Fruit fly (Drosophila melanogaster) whole organism, embryonic: ENCODE data around the gene CG13314.

Experiments used
- Awh ChIP-seq: fragments of 200-800 bp; sonication (Bioruptor generic); IDR thresholded peaks from 2 replicates; pipeline ENCODE4, ENCODE4 v1.3.6; 2022; ENCODE audit warnings: missing biosample characterization, missing genetic modification characterization
- Bgb ChIP-seq: fragments of 200-800 bp; sonication (Bioruptor generic); IDR thresholded peaks from 2 replicates; pipeline ENCODE4 v1.3.6; 2022; ENCODE audit warnings: missing biosample characterization, missing genetic modification characterization; ENCODE audit not compliant: partially characterized antibody
- CG10431 ChIP-seq: fragments of 200-800 bp; sonication (Bioruptor generic); optimal IDR thresholded peaks from 3 replicates; lab custom pipeline; 2018; ENCODE audit warnings: missing biosample characterization, mild to moderate bottlenecking, missing genetic modification characterization
- CG11560 ChIP-seq: fragments of 200-800 bp; sonication (Bioruptor generic); IDR thresholded peaks from 3 replicates; pipeline ENCODE4 v1.3.6; 2022; ENCODE audit warnings: missing biosample characterization, missing genetic modification characterization
- CG1233 ChIP-seq: fragments of 200-800 bp; sonication (Bioruptor generic); optimal IDR thresholded peaks from 4 replicates; lab custom pipeline; 2018; ENCODE audit warnings: missing biosample characterization, mild to moderate bottlenecking, missing genetic modification characterization
- CG12391 ChIP-seq: fragments of 200-800 bp; sonication (Bioruptor generic); optimal IDR thresholded peaks from 3 replicates; lab custom pipeline; 2018; ENCODE audit warnings: missing biosample characterization, mild to moderate bottlenecking, missing genetic modification characterization, moderate library complexity
- CG13624 ChIP-seq: fragments of 200-800 bp; sonication (Bioruptor generic); optimal IDR thresholded peaks from 2 replicates; lab custom pipeline; 2016; ENCODE audit warnings: missing biosample characterization, missing genetic modification characterization
- CG5245 ChIP-seq: fragments of 200-800 bp; sonication (Bioruptor generic); optimal IDR thresholded peaks from 3 replicates; lab custom pipeline; 2016; ENCODE audit warnings: missing biosample characterization, missing genetic modification characterization
- CG6813 ChIP-seq: fragments of 200-800 bp; sonication (Bioruptor generic); optimal IDR thresholded peaks from 2 replicates; lab custom pipeline; 2017; ENCODE audit warnings: missing biosample characterization, missing genetic modification characterization, mild to moderate bottlenecking, moderate library complexity, missing genetic modification reagents
- CG7745 ChIP-seq: fragments of 200-800 bp; sonication (Bioruptor generic); optimal IDR thresholded peaks from 2 replicates; lab custom pipeline; 2018; ENCODE audit warnings: missing biosample characterization, mild to moderate bottlenecking, missing genetic modification characterization, moderate library complexity
- CG8388 ChIP-seq: fragments of 200-800 bp; sonication (Bioruptor generic); optimal IDR thresholded peaks from 2 replicates; lab custom pipeline; 2019; ENCODE audit warnings: missing biosample characterization, mild to moderate bottlenecking, missing genetic modification characterization, moderate library complexity
- CG8924 ChIP-seq: fragments of 200-800 bp; optimal IDR thresholded peaks from 3 replicates; lab custom pipeline; 2019; ENCODE audit warnings: missing biosample characterization, mild to moderate bottlenecking, missing genetic modification characterization, moderate library complexity
- CG9727 ChIP-seq: fragments of 200-800 bp; sonication (Bioruptor generic); optimal IDR thresholded peaks from 3 replicates; lab custom pipeline; 2017; ENCODE audit warnings: missing biosample characterization, mild to moderate bottlenecking, missing genetic modification characterization
- CHES-1-like ChIP-seq: fragments of 200-800 bp; sonication (Bioruptor generic); optimal IDR thresholded peaks from 2 replicates; lab custom pipeline; 2016; ENCODE audit warnings: missing biosample characterization, missing genetic modification characterization
- D ChIP-seq, 2 experiments: fragments of 200-800 bp in 1 of 2; fragments of >200 bp in 1 of 2; sonication (Bioruptor generic) in 1 of 2; optimal IDR thresholded peaks; 2 replicates in 1 of 2; 3 replicates in 1 of 2; lab custom pipeline; 2017; ENCODE audit warnings: mild to moderate bottlenecking in 1 of 2, missing biosample characterization in 1 of 2, missing genetic modification characterization in 1 of 2, missing genetic modification reagents in 1 of 2
- Dek ChIP-seq: fragments of 200-800 bp; sonication (Bioruptor generic); optimal IDR thresholded peaks from 3 replicates; lab custom pipeline; 2019; ENCODE audit warnings: missing biosample characterization, mild to moderate bottlenecking, missing genetic modification characterization, moderate library complexity
- Doc2 ChIP-seq: fragments of 200-800 bp; sonication (Bioruptor generic); IDR thresholded peaks from 2 replicates; pipeline ENCODE4 v1.3.6; 2022; ENCODE audit warnings: missing biosample characterization, missing genetic modification characterization
- HLH4C ChIP-seq: fragments of 200-800 bp; sonication (Bioruptor generic); IDR thresholded peaks from 3 replicates; pipeline ENCODE4 v1.3.6; 2022; ENCODE audit warnings: missing biosample characterization, missing genetic modification characterization; ENCODE audit not compliant: partially characterized antibody
- HLH54F ChIP-seq: fragments of 200-800 bp; sonication (Bioruptor generic); optimal IDR thresholded peaks from 3 replicates; lab custom pipeline; 2016; ENCODE audit warnings: missing biosample characterization, missing genetic modification characterization
- Jarid2 ChIP-seq: fragments of 200-800 bp; sonication (Bioruptor generic); optimal IDR thresholded peaks from 3 replicates; lab custom pipeline; 2017; ENCODE audit warnings: mild to moderate bottlenecking, missing biosample characterization, missing genetic modification reagents, missing genetic modification characterization
- Mad ChIP-seq: fragments of 200-800 bp; sonication (Bioruptor generic); optimal IDR thresholded peaks from 2 replicates; lab custom pipeline; 2016; ENCODE audit warnings: missing biosample characterization, missing genetic modification characterization
- Mes4 ChIP-seq: fragments of 200-800 bp; sonication (Bioruptor generic); optimal IDR thresholded peaks from 2 replicates; lab custom pipeline; 2016; ENCODE audit warnings: missing biosample characterization, missing genetic modification characterization
- PHDP ChIP-seq: fragments of 200-800 bp; sonication (Bioruptor generic); optimal IDR thresholded peaks from 3 replicates; lab custom pipeline; 2018; ENCODE audit warnings: missing biosample characterization, mild to moderate bottlenecking, missing genetic modification characterization, moderate library complexity
- Trl ChIP-seq, 3 experiments: fragments of >200 bp in 2 of 3; fragments of 200-800 bp in 1 of 3; sonication (Bioruptor generic) in 1 of 3; optimal IDR thresholded peaks; 2 replicates in 1 of 3; 3 replicates in 2 of 3; lab custom pipeline; 2016 to 2017; ENCODE audit warnings: missing biosample characterization in 1 of 3, missing genetic modification characterization in 1 of 3
- Xrp1 ChIP-seq: fragments of 200-800 bp; sonication (Bioruptor generic); IDR thresholded peaks from 2 replicates; pipeline ENCODE4 v1.3.6; 2022; ENCODE audit warnings: missing biosample characterization, missing genetic modification characterization
- abd-A ChIP-seq: fragments of 200-800 bp; sonication (Bioruptor generic); optimal IDR thresholded peaks from 3 replicates; lab custom pipeline; 2019; ENCODE audit warnings: missing biosample characterization, mild to moderate bottlenecking, missing genetic modification characterization, moderate library complexity
- ash1 ChIP-seq: fragments of 200-800 bp; sonication (Bioruptor generic); optimal IDR thresholded peaks from 2 replicates; lab custom pipeline; 2018; ENCODE audit warnings: missing biosample characterization, mild to moderate bottlenecking, missing genetic modification characterization
- bowl ChIP-seq: fragments of 200-800 bp; sonication (Bioruptor generic); IDR thresholded peaks from 2 replicates; pipeline ENCODE4 v1.3.6; 2022; ENCODE audit warnings: missing biosample characterization, missing genetic modification characterization
- cad ChIP-seq: fragments of >200 bp; optimal IDR thresholded peaks from 2 replicates; lab custom pipeline; 2017; ENCODE audit warnings: missing biosample characterization, missing genetic modification characterization
- cas ChIP-seq: fragments of 200-800 bp; sonication (Bioruptor generic); IDR thresholded peaks from 2 replicates; pipeline ENCODE4 v1.3.6; 2022; ENCODE audit warnings: missing biosample characterization, missing genetic modification characterization
- dpn ChIP-seq, 2 experiments: fragments of 200-800 bp; sonication (Bioruptor generic); optimal IDR thresholded peaks; 3 replicates each; lab custom pipeline; 2016; ENCODE audit warnings: missing biosample characterization in 2 of 2, missing genetic modification characterization in 2 of 2
- en ChIP-seq: fragments of 200-800 bp; sonication (Bioruptor generic); optimal IDR thresholded peaks from 2 replicates; lab custom pipeline; 2016; ENCODE audit warnings: missing biosample characterization, missing genetic modification characterization
- exex ChIP-seq: fragments of 200-800 bp; sonication (Bioruptor generic); optimal IDR thresholded peaks from 4 replicates; lab custom pipeline; 2018; ENCODE audit warnings: missing biosample characterization, mild to moderate bottlenecking, missing genetic modification characterization, moderate library complexity
- fu2 ChIP-seq: fragments of 200-800 bp; sonication (Bioruptor generic); optimal IDR thresholded peaks from 2 replicates; lab custom pipeline; 2016; ENCODE audit warnings: missing biosample characterization, missing genetic modification characterization
- grau ChIP-seq: fragments of 200-800 bp; optimal IDR thresholded peaks from 3 replicates; lab custom pipeline; 2019; ENCODE audit warnings: missing biosample characterization, mild to moderate bottlenecking, missing genetic modification characterization, moderate library complexity
- ham ChIP-seq: fragments of 200-800 bp; sonication (Bioruptor generic); IDR thresholded peaks from 2 replicates; pipeline ENCODE4 v1.3.6; 2022; ENCODE audit warnings: missing biosample characterization, missing genetic modification characterization
- knrl ChIP-seq: fragments of 200-800 bp; sonication (Bioruptor generic); IDR thresholded peaks from 3 replicates; pipeline ENCODE4 v1.3.6; 2022; ENCODE audit warnings: missing biosample characterization, missing genetic modification characterization; ENCODE audit not compliant: partially characterized antibody
- nerfin-2 ChIP-seq: fragments of 200-800 bp; sonication (Bioruptor generic); IDR thresholded peaks from 2 replicates; pipeline ENCODE4 v1.3.6; 2022; ENCODE audit warnings: missing biosample characterization, missing genetic modification characterization; ENCODE audit not compliant: partially characterized antibody
- nom ChIP-seq: fragments of 200-800 bp; sonication (Bioruptor generic); optimal IDR thresholded peaks from 2 replicates; lab custom pipeline; 2017; ENCODE audit warnings: missing biosample characterization, missing genetic modification characterization, mild to moderate bottlenecking, moderate library complexity, missing genetic modification reagents
- otp ChIP-seq: fragments of 200-800 bp; sonication (Bioruptor generic); IDR thresholded peaks from 3 replicates; pipeline ENCODE4, ENCODE4 v1.3.6; 2022; ENCODE audit warnings: missing biosample characterization, missing genetic modification characterization
- tap ChIP-seq: fragments of 200-800 bp; optimal IDR thresholded peaks from 3 replicates; lab custom pipeline; 2019; ENCODE audit warnings: missing biosample characterization, mild to moderate bottlenecking, missing genetic modification characterization, moderate library complexity
- tgo ChIP-seq: fragments of 200-800 bp; sonication (Bioruptor generic); IDR thresholded peaks from 3 replicates; pipeline ENCODE4 v1.3.6; 2022; ENCODE audit warnings: missing biosample characterization, missing genetic modification characterization
- toy ChIP-seq: fragments of 200-800 bp; sonication (Bioruptor generic); IDR thresholded peaks from 2 replicates; pipeline ENCODE4 v1.3.6; 2022; ENCODE audit warnings: missing biosample characterization, missing genetic modification characterization
- unc-4 ChIP-seq: fragments of 200-800 bp; sonication (Bioruptor generic); IDR thresholded peaks from 2 replicates; pipeline ENCODE4 v1.3.6; 2022; ENCODE audit warnings: missing biosample characterization, missing genetic modification characterization; ENCODE audit not compliant: partially characterized antibody
- unpg ChIP-seq: fragments of 200-800 bp; sonication (Bioruptor generic); optimal IDR thresholded peaks from 3 replicates; lab custom pipeline; 2018; ENCODE audit warnings: missing biosample characterization, mild to moderate bottlenecking, missing genetic modification characterization, moderate library complexity
- wor ChIP-seq: fragments of 200-800 bp; sonication (Bioruptor generic); IDR thresholded peaks from 2 replicates; pipeline ENCODE4 v1.3.6; 2022; ENCODE audit warnings: missing biosample characterization, missing genetic modification characterization
- yki ChIP-seq: fragments of >200 bp; optimal IDR thresholded peaks from 3 replicates; lab custom pipeline; 2018
- zfh1 ChIP-seq: fragments of 200-800 bp; sonication (Bioruptor generic); IDR thresholded peaks from 3 replicates; pipeline ENCODE4 v1.3.6; 2022; ENCODE audit warnings: missing biosample characterization, missing genetic modification characterization
- zfh2 ChIP-seq: fragments of 200-800 bp; sonication (Bioruptor generic); optimal IDR thresholded peaks from 2 replicates; lab custom pipeline; 2016; ENCODE audit warnings: missing biosample characterization, missing genetic modification characterization

The CG13314 gene

dm6 chr3L:8985848-8986320 is 4.3 kb downstream of the CG13314 start, which contains the start of gene Galk (continued):
- TF ChIP-seq wor (no peak), CHES-1-like (GFP tag; lab: Kevin White, UChicago) (peak; percentile 58), otp (peak; percentile 67), fu2 (peak; percentile 41), Dek (tag; lab: Kevin White, UChicago) (peak; percentile 43), D (optimal IDR thresholded peaks at IDR 0.05; lab: Kevin White, UChicago) (no peak), D (GFP tag; optimal IDR thresholded peaks at IDR 0.05; lab: Kevin White, UChicago) (peak; percentile 1), CG7745 (tag; lab: Kevin White, UChicago) (no peak), Doc2 (GFP tag; lab: Robert Waterston, UW) (no peak), unc-4 (GFP tag; lab: Robert Waterston, UW) (no peak), Trl (optimal IDR thresholded peaks at IDR 0.05; lab: Kevin White, UChicago) (no peak), Trl (GFP tag; optimal IDR thresholded peaks at IDR 0.05; lab: Kevin White, UChicago) (peak; percentile 43), yki (lab: Kevin White, UChicago) (no peak), nom (GFP tag; lab: Kevin White, UChicago) (peak; percentile 39), toy (GFP tag; lab: Robert Waterston, UW) (no peak), Xrp1 (GFP tag; lab: Robert Waterston, UW) (no peak; the same call in 1 of the 2 replicates), CG5245 (GFP tag; lab: Kevin White, UChicago) (no peak), en (GFP tag; lab: Kevin White, UChicago) (no peak), Jarid2 (GFP tag; lab: Kevin White, UChicago) (peak; percentile 56), CG12391 (tag; lab: Kevin White, UChicago) (peak; percentile 42), CG13624 (GFP tag; lab: Kevin White, UChicago) (peak; percentile 25), cas (GFP tag; lab: Robert Waterston, UW) (peak; percentile 31; the same call in 1 of the 2 replicates), abd-A (tag; lab: Kevin White, UChicago) (no peak), dpn (GFP tag; optimal IDR thresholded peaks at IDR 0.05; lab: Kevin White, UChicago) (peak; percentile 68 to 75), ash1 (no peak), HLH54F (peak; percentile 56), CG8388 (GFP tag; lab: Kevin White, UChicago) (no peak), bowl (GFP tag; lab: Robert Waterston, UW) (0 out of 2 replicates have a peak, but pooled peaks have one; percentile 10), CG11560 (tag; lab: Robert Waterston, UW) (no peak), Awh (GFP tag; lab: Robert Waterston, UW) (no peak), Mes4 (GFP tag; lab: Kevin White, UChicago) (no peak), cad (GFP tag; lab: Kevin White, UChicago) (no peak), tgo (peak; percentile 66; the same call in 2 of the 3 replicates), CG6813 (GFP tag; lab: Kevin White, UChicago) (peak; percentile 77), nerfin-2 (GFP tag; lab: Robert Waterston, UW) (no peak), HLH4C (GFP tag; lab: Robert Waterston, UW) (no peak), unpg (GFP tag; lab: Kevin White, UChicago) (peak; percentile 48), grau (tag; lab: Kevin White, UChicago) (peak; percentile 97), Bgb (GFP tag; lab: Robert Waterston, UW) (no peak; the same call in 1 of the 2 replicates), CG10431 (GFP tag; lab: Kevin White, UChicago) (peak; percentile 66), knrl (GFP tag; lab: Robert Waterston, UW) (no peak), tap (tag; lab: Kevin White, UChicago) (peak; percentile 48), zfh1 (GFP tag; lab: Robert Waterston, UW) (peak; percentile 53; the same call in 2 of the 3 replicates), PHDP (tag; lab: Kevin White, UChicago) (peak; percentile 52), CG1233 (GFP tag; lab: Kevin White, UChicago) (peak; percentile 4), zfh2 (GFP tag; lab: Kevin White, UChicago) (peak; percentile 56), Mad (GFP tag; lab: Kevin White, UChicago) (no peak), CG9727 (peak; percentile 22), exex (tag; lab: Kevin White, UChicago) (peak; percentile 81), CG8924 (tag; lab: Kevin White, UChicago) (peak; percentile 42), ham (GFP tag; lab: Robert Waterston, UW) (no peak)
